Fruit fly (Drosophila melanogaster): ENCODE results near the gene RpS10a.
A peak's percentile ranks its signal among the peaks of the same experiment; 100 is the strongest.

Gene RpS10a

DNA sequence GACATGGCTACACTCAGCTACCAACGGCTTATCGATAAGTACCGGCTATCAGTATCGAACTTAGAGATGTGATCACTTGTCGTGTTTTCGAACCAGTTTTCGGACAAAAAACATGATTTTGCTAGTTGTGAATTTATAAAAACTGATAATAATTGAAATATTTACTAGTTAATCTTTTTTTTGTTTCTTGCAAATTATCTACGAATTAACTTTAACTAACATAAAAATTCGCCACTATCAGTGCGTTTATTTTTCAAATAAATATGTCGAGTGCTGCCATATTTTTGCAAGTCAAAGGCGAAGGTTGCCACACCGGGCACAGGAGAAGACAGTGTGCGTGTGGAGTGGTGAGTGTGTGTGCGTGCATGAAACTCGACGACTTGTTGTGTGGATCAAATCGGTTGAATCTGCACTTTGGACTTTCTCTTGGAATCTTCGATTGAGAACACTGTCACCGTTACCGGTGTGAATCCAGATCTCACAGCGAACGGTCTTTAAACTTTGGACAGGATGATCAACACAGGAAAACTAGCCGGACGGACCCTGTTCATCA, 24.7 kb downstream of the RpS10a start, which contains the start of gene Hsdl2 (continued):
- TF ChIP-seq CG3407 (GFP tag; optimal IDR thresholded peaks at IDR 0.05) (no peak), CG7357 (GFP tag; IDR thresholded peaks at IDR 0.05) (no peak), ftz-f1 (GFP tag; optimal IDR thresholded peaks at IDR 0.05) (no peak), CG18011 (GFP tag; optimal IDR thresholded peaks at IDR 0.05) (no peak), Dp (GFP tag; optimal IDR thresholded peaks at IDR 0.05) (peak; percentile 92), Hsf (GFP tag; optimal IDR thresholded peaks at IDR 0.05) (peak; percentile 61), tin (GFP tag; optimal IDR thresholded peaks at IDR 0.05) (peak; percentile 52), CHES-1-like (GFP tag; optimal IDR thresholded peaks at IDR 0.05) (peak; percentile 38), CG31365 (tag; optimal IDR thresholded peaks at IDR 0.05) (no peak), lov (optimal IDR thresholded peaks at IDR 0.05) (no peak), lov (GFP tag; IDR thresholded peaks at IDR 0.05) (no peak), Blimp-1 (GFP tag; optimal IDR thresholded peaks at IDR 0.05) (no peak), crp (GFP tag; optimal IDR thresholded peaks at IDR 0.05) (peak in 1 of 2 experiments; percentile 21), BEAF-32 (GFP tag; optimal IDR thresholded peaks at IDR 0.05) (peak; percentile 83), TFAM (GFP tag; optimal IDR thresholded peaks at IDR 0.05) (no peak), NFAT (GFP tag; IDR thresholded peaks at IDR 0.05) (peak; percentile 27; the same call in 1 of the 2 replicates), Abd-B (GFP tag; optimal IDR thresholded peaks at IDR 0.05) (no peak), MBD-R2 (GFP tag; IDR thresholded peaks at IDR 0.05) (peak; percentile 61), gt (GFP tag; IDR thresholded peaks at IDR 0.05) (no peak), CG10209 (GFP tag; optimal IDR thresholded peaks at IDR 0.05) (no peak), E2f1 (GFP tag; IDR thresholded peaks at IDR 0.05) (no peak; the same call in 1 of the 2 replicates), HmgZ (tag; optimal IDR thresholded peaks at IDR 0.05) (peak; percentile 84), ash1 (GFP tag; optimal IDR thresholded peaks at IDR 0.05) (no peak), gfzf (GFP tag; optimal IDR thresholded peaks at IDR 0.05) (peak; percentile 37), Camta (GFP tag; optimal IDR thresholded peaks at IDR 0.05) (no peak), amos (GFP tag; IDR thresholded peaks at IDR 0.05; ENCODE audit: partially characterized antibody) (peak; percentile 64), tap (tag; optimal IDR thresholded peaks at IDR 0.05) (no peak), ssp (GFP tag; IDR thresholded peaks at IDR 0.05) (peak; percentile 40; the same call in 1 of the 2 replicates), CG13775 (GFP tag; optimal IDR thresholded peaks at IDR 0.05) (peak; percentile 15), Myb (GFP tag; optimal IDR thresholded peaks at IDR 0.05) (peak; percentile 74), CG34224 (GFP tag; IDR thresholded peaks at IDR 0.05; ENCODE audit: partially characterized antibody) (peak; percentile 72), CG14050 (GFP tag; IDR thresholded peaks at IDR 0.05) (peak; percentile 47; the same call in 2 of the 3 replicates), Pdp1 (GFP tag; optimal IDR thresholded peaks at IDR 0.05) (peak in 1 of 2 experiments; percentile 47), CG3847 (GFP tag; IDR thresholded peaks at IDR 0.05) (peak; percentile 77), CG17359 (tag; optimal IDR thresholded peaks at IDR 0.05) (no peak), YL-1 (GFP tag; optimal IDR thresholded peaks at IDR 0.05) (peak; percentile 70), CG18599 (GFP tag; optimal IDR thresholded peaks at IDR 0.05) (no peak), tll (GFP tag; optimal IDR thresholded peaks at IDR 0.05) (no peak), zfh2 (GFP tag; optimal IDR thresholded peaks at IDR 0.05) (peak; percentile 12), zfh1 (GFP tag; IDR thresholded peaks at IDR 0.05) (peak; percentile 43; the same call in 1 of the 3 replicates), Xbp1 (GFP tag; optimal IDR thresholded peaks at IDR 0.05) (peak; percentile 60), al (GFP tag; IDR thresholded peaks at IDR 0.05) (peak; percentile 9; the same call in 1 of the 2 replicates), Fer3 (tag; optimal IDR thresholded peaks at IDR 0.05) (no peak), CG18476 (GFP tag; optimal IDR thresholded peaks at IDR 0.05) (peak; percentile 18), Oli (tag; optimal IDR thresholded peaks at IDR 0.05) (no peak), sens-2 (GFP tag; IDR thresholded peaks at IDR 0.05) (no peak), CG32532 (GFP tag; IDR thresholded peaks at IDR 0.05) (peak; percentile 65), CG9609 (GFP tag; optimal IDR thresholded peaks at IDR 0.05) (peak; percentile 1), sob (GFP tag; IDR thresholded peaks at IDR 0.05) (peak; percentile 27; the same call in 1 of the 2 replicates)
